Worm (Caenorhabditis elegans) whole organism, L4 larva: ENCODE results near the gene str-165.

Experiments used
- D1046.2 ChIP-seq: fragments of 200-800 bp; sonication (Bioruptor generic); IDR thresholded peaks from 2 replicates; pipeline ENCODE4 v1.3.6; 2022; ENCODE audit warnings: missing genetic modification characterization, missing compliant biosample characterization
- F10B5.3 ChIP-seq: sonication (generic microtip); optimal IDR thresholded peaks from 2 replicates; lab custom pipeline; 2016; ENCODE audit warnings: mild to moderate bottlenecking, missing genetic modification characterization, missing compliant biosample characterization
- F26F4.8 ChIP-seq: fragments of 200-800 bp; sonication (Bioruptor generic); conservative IDR thresholded peaks from 2 replicates; pipeline ENCODE4 v1.3.6; 2022; ENCODE audit warnings: missing genetic modification characterization, missing compliant biosample characterization
- F44E2.7 ChIP-seq: fragments of 200-800 bp; sonication (Bioruptor generic); IDR thresholded peaks from 2 replicates; pipeline ENCODE4 v2.1.2; 2022; ENCODE audit warnings: missing genetic modification characterization, missing compliant biosample characterization
- F49E8.2 ChIP-seq: sonication (generic microtip); optimal IDR thresholded peaks from 2 replicates; lab custom pipeline; 2016; ENCODE audit warnings: missing compliant biosample characterization, mild to moderate bottlenecking, missing genetic modification characterization, borderline replicate concordance
- R02D3.7 ChIP-seq: fragments of 150-350 bp; sonication (generic microtip); optimal IDR thresholded peaks from 3 replicates; lab custom pipeline; 2014; ENCODE audit warnings: missing biosample characterization, missing genetic modification characterization
- Y48G9A.11 ChIP-seq: fragments of 200-800 bp; sonication (Bioruptor generic); IDR thresholded peaks from 2 replicates; pipeline ENCODE4 v1.3.6; 2022; ENCODE audit warnings: missing genetic modification reagents, missing genetic modification characterization, missing compliant biosample characterization
- aha-1 ChIP-seq: fragments of 150-350 bp; peaks from one replicate; lab custom pipeline; 2014; ENCODE audit warnings: missing biosample characterization, missing genetic modification characterization
- ceh-28 ChIP-seq: fragments of 150-350 bp; optimal IDR thresholded peaks from 2 replicates; lab custom pipeline; 2014; ENCODE audit warnings: missing biosample characterization, missing genetic modification reagents, missing genetic modification characterization
- ceh-82 ChIP-seq: sonication (generic microtip); optimal IDR thresholded peaks from 2 replicates; lab custom pipeline; 2017; ENCODE audit warnings: missing biosample characterization, missing genetic modification characterization
- daf-12 ChIP-seq: fragments of 150-350 bp; optimal IDR thresholded peaks from 2 replicates; lab custom pipeline; 2014; ENCODE audit warnings: missing biosample characterization, missing genetic modification reagents, missing genetic modification characterization
- daf-16 ChIP-seq, 3 experiments: sonication (generic microtip); optimal IDR thresholded peaks; 2 replicates each; lab custom pipeline; 2016 to 2017; ENCODE audit warnings: missing genetic modification characterization in 3 of 3, missing genetic modification reagents in 3 of 3, mild to moderate bottlenecking in 2 of 3, missing compliant biosample characterization in 2 of 3, missing biosample characterization in 1 of 3, moderate library complexity in 1 of 3
- daf-8 ChIP-seq: fragments of 200-800 bp; sonication (Bioruptor generic); IDR thresholded peaks from 2 replicates; pipeline ENCODE4 v1.3.6; 2022; ENCODE audit warnings: missing genetic modification characterization, missing compliant biosample characterization
- dmd-6 ChIP-seq: fragments of 200-800 bp; sonication (Bioruptor generic); IDR thresholded peaks from 2 replicates; pipeline ENCODE4 v1.3.6; 2022; ENCODE audit warnings: missing genetic modification reagents, missing genetic modification characterization, missing compliant biosample characterization
- dmd-9 ChIP-seq: fragments of 200-800 bp; sonication (Bioruptor generic); IDR thresholded peaks from 2 replicates; pipeline ENCODE4 v1.3.6; 2022; ENCODE audit warnings: missing genetic modification reagents, missing genetic modification characterization, missing compliant biosample characterization
- dve-1 ChIP-seq: sonication (generic microtip); optimal IDR thresholded peaks from 2 replicates; lab custom pipeline; 2017; ENCODE audit warnings: antibody characterized with exemption, mild to moderate bottlenecking, missing genetic modification characterization, missing compliant biosample characterization; ENCODE audit not compliant: insufficient read depth
- egl-43 ChIP-seq: fragments of 200-800 bp; sonication (Bioruptor generic); IDR thresholded peaks from 2 replicates; pipeline ENCODE4 v1.3.6; 2022; ENCODE audit warnings: missing genetic modification reagents, missing genetic modification characterization, missing compliant biosample characterization
- fos-1 ChIP-seq: fragments of 150-350 bp; optimal IDR thresholded peaks from 2 replicates; lab custom pipeline; 2014; ENCODE audit warnings: missing biosample characterization, missing genetic modification characterization
- gei-8 ChIP-seq: fragments of 200-800 bp; sonication (Bioruptor generic); optimal IDR thresholded peaks from 2 replicates; lab custom pipeline; 2018; ENCODE audit warnings: mild to moderate bottlenecking, missing genetic modification characterization, missing compliant biosample characterization
- hlh-11 ChIP-seq: fragments of 200-800 bp; sonication (Bioruptor generic); optimal IDR thresholded peaks from 2 replicates; lab custom pipeline; 2018; ENCODE audit warnings: mild to moderate bottlenecking, missing genetic modification characterization, missing compliant biosample characterization
- hlh-30 ChIP-seq: sonication (generic microtip); optimal IDR thresholded peaks from 2 replicates; lab custom pipeline; 2017; ENCODE audit warnings: antibody characterized with exemption, mild to moderate bottlenecking, missing genetic modification characterization, missing compliant biosample characterization; ENCODE audit not compliant: insufficient read depth
- hmg-1.1 ChIP-seq: fragments of 200-800 bp; sonication (Bioruptor generic); IDR thresholded peaks from 2 replicates; pipeline ENCODE4 v1.3.6; 2022; ENCODE audit warnings: missing genetic modification reagents, missing genetic modification characterization, missing compliant biosample characterization
- lim-7 ChIP-seq: fragments of 200-800 bp; sonication (Bioruptor generic); IDR thresholded peaks from 2 replicates; pipeline ENCODE4 v1.3.6; 2022; ENCODE audit warnings: missing genetic modification characterization, missing compliant biosample characterization
- lin-13 ChIP-seq: fragments of 150-350 bp; optimal IDR thresholded peaks from 2 replicates; lab custom pipeline; 2014; ENCODE audit warnings: missing biosample characterization, missing genetic modification reagents, missing genetic modification characterization
- lin-29 ChIP-seq: fragments of 200-800 bp; sonication (Bioruptor generic); IDR thresholded peaks from 2 replicates; pipeline ENCODE4 v1.3.6; 2022; ENCODE audit warnings: missing genetic modification reagents, missing genetic modification characterization, missing compliant biosample characterization
- madf-5 ChIP-seq, 2 experiments: fragments of 200-800 bp; sonication (Bioruptor generic); IDR thresholded peaks; 2 replicates each; pipeline ENCODE4 v1.3.6; 2022; ENCODE audit warnings: missing compliant biosample characterization in 2 of 2, missing genetic modification characterization in 2 of 2
- mdl-1 ChIP-seq, 2 experiments: fragments of 150-350 bp in 1 of 2; sonication (generic microtip) in 1 of 2; optimal IDR thresholded peaks; 2 replicates each; lab custom pipeline; 2014 to 2017; ENCODE audit warnings: missing biosample characterization in 2 of 2, missing genetic modification characterization in 2 of 2
- mdt-29 ChIP-seq: fragments of 200-800 bp; sonication (Bioruptor generic); IDR thresholded peaks from 2 replicates; pipeline ENCODE4 v1.3.6; 2022; ENCODE audit warnings: missing genetic modification reagents, missing genetic modification characterization, missing compliant biosample characterization
- mes-2 ChIP-seq: sonication (generic microtip); optimal IDR thresholded peaks from 2 replicates; lab custom pipeline; 2016; ENCODE audit warnings: missing genotype, mild to moderate bottlenecking, missing genetic modification characterization, missing compliant biosample characterization; ENCODE audit not compliant: poor library complexity, severe bottlenecking
- mxl-3 ChIP-seq: fragments of 200-800 bp; sonication (Bioruptor generic); optimal IDR thresholded peaks from 2 replicates; lab custom pipeline; 2018; ENCODE audit warnings: mild to moderate bottlenecking, missing genetic modification characterization, missing compliant biosample characterization
- nhr-102 ChIP-seq: sonication (generic microtip); optimal IDR thresholded peaks from 2 replicates; lab custom pipeline; 2016; ENCODE audit warnings: mild to moderate bottlenecking, missing genetic modification characterization, moderate library complexity, missing compliant biosample characterization
- nhr-28 ChIP-seq: fragments of 150-350 bp; optimal IDR thresholded peaks from 2 replicates; lab custom pipeline; 2014; ENCODE audit warnings: missing biosample characterization, missing genetic modification characterization
- nhr-41 ChIP-seq: fragments of 200-800 bp; sonication (Bioruptor generic); IDR thresholded peaks from 2 replicates; pipeline ENCODE4 v1.3.6; 2022; ENCODE audit warnings: missing genetic modification reagents, missing genetic modification characterization, missing compliant biosample characterization
- nhr-48 ChIP-seq: sonication (generic microtip); optimal IDR thresholded peaks from 2 replicates; lab custom pipeline; 2016; ENCODE audit warnings: mild to moderate bottlenecking, missing genetic modification characterization, missing compliant biosample characterization
- nhr-6 ChIP-seq: fragments of 150-350 bp; optimal IDR thresholded peaks from 2 replicates; lab custom pipeline; 2014; ENCODE audit warnings: missing biosample characterization, missing genetic modification characterization
- nhr-77 ChIP-seq: fragments of 150-350 bp; optimal IDR thresholded peaks from 2 replicates; lab custom pipeline; 2014; ENCODE audit warnings: missing biosample characterization, missing genetic modification characterization
- pha-4 ChIP-seq, 2 experiments: fragments of 150-350 bp in 1 of 2; fragments of 200-800 bp in 1 of 2; sonication (Bioruptor generic) in 1 of 2; IDR thresholded peaks in 1 of 2; optimal IDR thresholded peaks in 1 of 2; 2 replicates each; pipeline versions ENCODE4 v1.3.6 to Lab custom; 2014 to 2022; ENCODE audit warnings: missing genetic modification characterization in 2 of 2, missing genetic modification reagents in 2 of 2, missing biosample characterization in 1 of 2, missing compliant biosample characterization in 1 of 2
- php-3 ChIP-seq: fragments of 200-800 bp; sonication (Bioruptor generic); IDR thresholded peaks from 2 replicates; pipeline ENCODE4 v1.3.6; 2022; ENCODE audit warnings: missing genetic modification reagents, missing genetic modification characterization, missing compliant biosample characterization
- pqm-1 ChIP-seq: sonication (generic microtip); optimal IDR thresholded peaks from 2 replicates; lab custom pipeline; 2017; ENCODE audit warnings: missing biosample characterization, missing genetic modification characterization
- rbr-2 ChIP-seq: sonication (generic microtip); optimal IDR thresholded peaks from 2 replicates; lab custom pipeline; 2016; ENCODE audit warnings: missing genotype, missing genetic modification characterization, missing compliant biosample characterization
- saeg-2 ChIP-seq: fragments of 200-800 bp; sonication (Bioruptor generic); IDR thresholded peaks from 2 replicates; pipeline ENCODE4 v1.3.6; 2022; ENCODE audit warnings: missing genetic modification reagents, missing genetic modification characterization, missing compliant biosample characterization
- sdz-12 ChIP-seq: fragments of 200-800 bp; sonication (Bioruptor generic); optimal IDR thresholded peaks from 2 replicates; lab custom pipeline; 2018; ENCODE audit warnings: mild to moderate bottlenecking, missing genetic modification characterization, missing compliant biosample characterization
- snpc-1.2 ChIP-seq: fragments of 200-800 bp; sonication (Bioruptor generic); IDR thresholded peaks from 2 replicates; pipeline ENCODE4 v1.3.6; 2022; ENCODE audit warnings: missing genetic modification reagents, missing genetic modification characterization, missing compliant biosample characterization
- spr-3 ChIP-seq: fragments of 200-800 bp; sonication (Bioruptor generic); optimal IDR thresholded peaks from 2 replicates; lab custom pipeline; 2018; ENCODE audit warnings: mild to moderate bottlenecking, missing genetic modification characterization, missing compliant biosample characterization
- unc-62 ChIP-seq, 3 experiments: fragments of 150-350 bp in 1 of 3; sonication (generic microtip); optimal IDR thresholded peaks in 2 of 3; peaks in 1 of 3; 1 replicate in 1 of 3; 2 replicates in 2 of 3; lab custom pipeline; 2014 to 2017; ENCODE audit warnings: missing biosample characterization in 3 of 3, missing genetic modification characterization in 3 of 3, missing genetic modification reagents in 3 of 3, missing genotype in 1 of 3
- zag-1 ChIP-seq: fragments of 150-350 bp; optimal IDR thresholded peaks from 2 replicates; lab custom pipeline; 2014; ENCODE audit warnings: missing biosample characterization, missing genetic modification characterization
- zip-11 ChIP-seq: fragments of 200-800 bp; sonication (Bioruptor generic); IDR thresholded peaks from 2 replicates; pipeline ENCODE4 v1.3.6; 2022; ENCODE audit warnings: missing genetic modification characterization, missing compliant biosample characterization
- zip-2 ChIP-seq: fragments of 150-350 bp; optimal IDR thresholded peaks from 2 replicates; lab custom pipeline; 2014; ENCODE audit warnings: missing biosample characterization, missing genetic modification characterization

Gene str-165

ce11 chrV:13878226-13878625 is 47.3 kb downstream of the str-165 start (continued):
- TF ChIP-seq D1046.2 (GFP tag; lab: Robert Waterston, UW) (no peak), rbr-2 (tag; lab: Kevin White, UChicago) (no peak), dmd-6 (peak; percentile 82), sdz-12 (GFP tag; lab: Kevin White, UChicago) (no peak), nhr-77 (tag; lab: Kevin White, UChicago) (peak; percentile 65), F49E8.2 (tag; lab: Kevin White, UChicago) (no peak), nhr-102 (tag; lab: Kevin White, UChicago) (no peak), madf-5 (GFP tag; IDR thresholded peaks at IDR 0.05; lab: Robert Waterston, UW) (no peak), zip-11 (no peak), daf-8 (no peak), gei-8 (GFP tag; lab: Kevin White, UChicago) (no peak), spr-3 (GFP tag; lab: Kevin White, UChicago) (no peak), zip-2 (tag; lab: Kevin White, UChicago) (no peak), dmd-9 (GFP tag; lab: Robert Waterston, UW) (no peak), zag-1 (tag; lab: Kevin White, UChicago) (no peak), ceh-82 (tag; lab: Kevin White, UChicago) (no peak), php-3 (GFP tag; lab: Robert Waterston, UW) (no peak; the same call in 1 of the 2 replicates), F44E2.7 (GFP tag; lab: Robert Waterston, UW) (no peak), pha-4 (GFP tag; IDR thresholded peaks at IDR 0.05; lab: Robert Waterston, UW) (no peak), pha-4 (tag; optimal IDR thresholded peaks at IDR 0.05; lab: Kevin White, UChicago) (no peak), mes-2 (tag; lab: Kevin White, UChicago) (peak; percentile 24), daf-12 (tag; lab: Kevin White, UChicago) (no peak), pqm-1 (tag; lab: Kevin White, UChicago) (peak; percentile 61), mdl-1 (tag; optimal IDR thresholded peaks at IDR 0.05; lab: Kevin White, UChicago) (peak in 1 of 2 experiments; percentile 71), unc-62 (GFP tag; optimal IDR thresholded peaks at IDR 0.05 in 1 of 2; lab: Kevin White, UChicago) (peak in 1 of 2 experiments; percentile 98), unc-62 (tag; optimal IDR thresholded peaks at IDR 0.05; lab: Kevin White, UChicago) (no peak), hmg-1.1 (GFP tag; lab: Robert Waterston, UW) (no peak), F26F4.8 (no peak), daf-16 (GFP tag; optimal IDR thresholded peaks at IDR 0.05; lab: Kevin White, UChicago) (no peak), daf-16 (tag; optimal IDR thresholded peaks at IDR 0.05; lab: Kevin White, UChicago) (peak; percentile 91), mxl-3 (GFP tag; lab: Kevin White, UChicago) (peak; percentile 53), snpc-1.2 (GFP tag; lab: Robert Waterston, UW) (no peak)

DNA sequence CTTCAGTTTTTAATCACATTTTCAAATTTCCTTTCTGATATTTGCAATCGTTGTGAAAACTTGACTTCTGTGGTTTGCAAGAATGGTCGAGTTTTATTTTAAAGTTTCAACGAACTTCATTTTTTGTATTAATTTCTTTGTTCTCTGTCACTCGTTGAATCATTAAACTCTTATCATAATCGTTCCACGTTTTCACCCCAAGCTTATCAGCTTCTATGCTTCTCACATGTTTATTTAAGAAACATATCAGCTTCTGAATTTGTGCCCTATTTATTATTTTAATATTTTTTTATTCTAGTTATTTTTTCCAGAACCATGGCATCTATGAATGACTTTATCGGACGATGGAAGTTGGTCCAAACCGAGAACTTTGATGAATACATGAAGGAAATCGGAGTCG is 48.3 kb downstream of the str-165 start, which contains the start of gene lbp-7:
TSS of gene lbp-7 (plus strand) at position 312 of the 400 bp plus-strand sequence.
- TF ChIP-seq php-3 (GFP tag; lab: Robert Waterston, UW) (peak; percentile 62; the same call in 1 of the 2 replicates), egl-43 (no peak), hlh-30 (tag; lab: Kevin White, UChicago) (no peak), lim-7 (GFP tag; lab: Robert Waterston, UW) (no peak), mdt-29 (no peak), lin-29 (no peak), lin-13 (GFP tag; lab: Kevin White, UChicago) (no peak), unc-62 (GFP tag; optimal IDR thresholded peaks at IDR 0.05 in 1 of 2; lab: Kevin White, UChicago) (peak in 1 of 2 experiments; percentile 39), unc-62 (tag; optimal IDR thresholded peaks at IDR 0.05; lab: Kevin White, UChicago) (no peak), nhr-77 (tag; lab: Kevin White, UChicago) (peak; percentile 5), hlh-11 (tag; lab: Kevin White, UChicago) (peak; percentile 55), aha-1 (peak; percentile 31), daf-16 (GFP tag; optimal IDR thresholded peaks at IDR 0.05; lab: Kevin White, UChicago) (no peak), daf-16 (tag; optimal IDR thresholded peaks at IDR 0.05; lab: Kevin White, UChicago) (peak; percentile 79), pqm-1 (tag; lab: Kevin White, UChicago) (peak; percentile 70), saeg-2 (GFP tag; lab: Robert Waterston, UW) (no peak), nhr-6 (peak; percentile 31), fos-1 (tag; lab: Kevin White, UChicago) (no peak), nhr-28 (tag; lab: Kevin White, UChicago) (peak; percentile 63), nhr-41 (GFP tag; lab: Robert Waterston, UW) (no peak), nhr-48 (tag; lab: Kevin White, UChicago) (no peak), daf-8 (no peak), R02D3.7 (no peak), Y48G9A.11 (no peak), dmd-6 (peak; percentile 81), dve-1 (tag; lab: Kevin White, UChicago) (peak; percentile 49), F10B5.3 (tag; lab: Kevin White, UChicago) (no peak), ceh-28 (tag; lab: Kevin White, UChicago) (no peak)
